Worm (Caenorhabditis elegans) whole organism, mixed stage, embryonic: ENCODE measurements around the gene srh-265.

Source experiments
- snpc-4 ChIP-seq: fragments of 150-350 bp; optimal IDR thresholded peaks from 2 replicates; lab custom pipeline; 2014; ENCODE audit warnings: missing biosample characterization, missing genetic modification characterization
- unc-120 ChIP-seq: sonication (generic microtip); optimal IDR thresholded peaks from 2 replicates; lab custom pipeline; 2017; ENCODE audit warnings: missing genetic modification characterization, missing compliant biosample characterization; ENCODE audit not compliant: poor library complexity, severe bottlenecking

DNA sequence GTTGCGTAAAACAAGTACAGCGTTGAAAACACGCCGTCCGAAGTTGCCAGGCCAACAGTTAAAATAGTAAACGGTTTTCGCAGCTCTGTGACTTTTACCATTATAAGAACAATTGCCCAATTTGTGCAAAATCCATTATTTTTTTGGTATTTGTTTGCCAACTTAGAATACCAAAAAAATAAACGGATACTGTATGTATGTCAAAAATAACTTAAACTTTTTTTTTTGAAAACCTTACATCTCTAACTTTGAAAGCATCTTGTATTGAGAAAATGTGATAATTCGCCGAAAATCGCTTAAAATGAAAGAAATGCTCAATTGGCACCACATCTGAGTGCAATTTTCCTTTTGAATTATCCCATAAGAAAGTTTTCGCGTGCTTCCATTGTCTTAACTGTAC lies 17.3 kb upstream of the srh-265 start, which contains the start of gene fbxa-199:
- TF ChIP-seq unc-120 (tag; lab: Kevin White, UChicago) (no peak), snpc-4 (tag; lab: Kevin White, UChicago) (no peak)
